Worm (Caenorhabditis elegans) whole organism, late embryonic: Measurements from ENCODE around the gene mrp-5.
A peak's percentile ranks its signal among the peaks of the same experiment; 100 is the strongest.
"Not testable (repeated sequence)": the region's sequence is repeated elsewhere in the genome, so short reads cannot be mapped to it uniquely, and the experiment has no call there.

Experiments
- C08G9.2 ChIP-seq: sonication (generic microtip); optimal IDR thresholded peaks from 2 replicates; lab custom pipeline; 2016; ENCODE audit warnings: mild to moderate bottlenecking, missing genetic modification characterization, moderate library complexity, missing compliant biosample characterization
- F13H6.1 ChIP-seq: sonication (generic microtip); optimal IDR thresholded peaks from 2 replicates; lab custom pipeline; 2016; ENCODE audit warnings: missing genetic modification characterization, missing compliant biosample characterization
- T23F11.4 ChIP-seq: fragments of 200-800 bp; sonication (Bioruptor generic); optimal IDR thresholded peaks from 2 replicates; lab custom pipeline; 2018; ENCODE audit warnings: mild to moderate bottlenecking, missing genetic modification characterization, missing compliant biosample characterization
- ama-1 ChIP-seq: fragments of 150-350 bp; optimal IDR thresholded peaks from 2 replicates; lab custom pipeline; 2014
- ceh-14 ChIP-seq: sonication (generic microtip); optimal IDR thresholded peaks from 2 replicates; lab custom pipeline; 2016; ENCODE audit warnings: missing genotype, missing genetic modification characterization, missing compliant biosample characterization
- ceh-18 ChIP-seq: sonication (generic microtip); optimal IDR thresholded peaks from 2 replicates; lab custom pipeline; 2016; ENCODE audit warnings: missing genetic modification characterization, missing compliant biosample characterization
- ceh-22 ChIP-seq: sonication (generic microtip); optimal IDR thresholded peaks from 2 replicates; lab custom pipeline; 2017; ENCODE audit warnings: missing biosample characterization, missing genetic modification characterization
- ceh-24 ChIP-seq: sonication (generic microtip); optimal IDR thresholded peaks from 2 replicates; lab custom pipeline; 2016; ENCODE audit warnings: mild to moderate bottlenecking, missing genetic modification characterization, missing compliant biosample characterization
- ceh-45 ChIP-seq: fragments of 200-800 bp; sonication (Bioruptor generic); IDR thresholded peaks from 2 replicates; pipeline ENCODE4 v1.3.6; 2022; ENCODE audit warnings: missing genetic modification reagents, missing genetic modification characterization, missing compliant biosample characterization
- ceh-48 ChIP-seq: sonication (generic microtip); optimal IDR thresholded peaks from 2 replicates; lab custom pipeline; 2016; ENCODE audit warnings: missing genetic modification characterization, inconsistent platforms, missing compliant biosample characterization
- ceh-6 ChIP-seq: fragments of 200-800 bp; sonication (Bioruptor generic); optimal IDR thresholded peaks from 2 replicates; lab custom pipeline; 2018; ENCODE audit warnings: mild to moderate bottlenecking, missing genetic modification characterization, missing compliant biosample characterization
- ceh-9 ChIP-seq: sonication (generic microtip); optimal IDR thresholded peaks from 2 replicates; lab custom pipeline; 2016; ENCODE audit warnings: mild to moderate bottlenecking, missing genetic modification characterization, inconsistent platforms, missing compliant biosample characterization
- dmd-4 ChIP-seq: sonication (generic microtip); optimal IDR thresholded peaks from 2 replicates; lab custom pipeline; 2016; ENCODE audit warnings: borderline replicate concordance, missing genetic modification characterization, missing compliant biosample characterization
- elt-2 ChIP-seq: sonication (generic microtip); optimal IDR thresholded peaks from 2 replicates; lab custom pipeline; 2016; ENCODE audit warnings: missing genetic modification reagents, missing genetic modification characterization, missing compliant biosample characterization
- elt-4 ChIP-seq: sonication (generic microtip); optimal IDR thresholded peaks from 2 replicates; lab custom pipeline; 2016; ENCODE audit warnings: missing genetic modification characterization, missing compliant biosample characterization
- ets-4 ChIP-seq: sonication (generic microtip); optimal IDR thresholded peaks from 2 replicates; lab custom pipeline; 2016; ENCODE audit warnings: missing genetic modification characterization, missing compliant biosample characterization
- fkh-6 ChIP-seq: sonication (generic microtip); optimal IDR thresholded peaks from 2 replicates; lab custom pipeline; 2016; ENCODE audit warnings: missing genetic modification characterization, missing compliant biosample characterization
- gmeb-2 ChIP-seq: sonication (generic microtip); optimal IDR thresholded peaks from 2 replicates; lab custom pipeline; 2016; ENCODE audit warnings: missing genetic modification characterization, inconsistent platforms, missing compliant biosample characterization
- hlh-13 ChIP-seq: fragments of 200-800 bp; sonication (Bioruptor generic); optimal IDR thresholded peaks from 2 replicates; lab custom pipeline; 2018; ENCODE audit warnings: mild to moderate bottlenecking, missing genetic modification characterization, missing compliant biosample characterization
- hlh-15 ChIP-seq: sonication (generic microtip); optimal IDR thresholded peaks from 2 replicates; lab custom pipeline; 2016; ENCODE audit warnings: missing genetic modification characterization, missing compliant biosample characterization
- hlh-8 ChIP-seq: sonication (generic microtip); optimal IDR thresholded peaks from 2 replicates; lab custom pipeline; 2016; ENCODE audit warnings: missing genotype, missing genetic modification characterization, missing compliant biosample characterization
- lin-11 ChIP-seq: fragments of 200-800 bp; sonication (Bioruptor generic); optimal IDR thresholded peaks from 2 replicates; lab custom pipeline; 2018; ENCODE audit warnings: mild to moderate bottlenecking, missing genetic modification characterization, missing compliant biosample characterization
- nhr-232 ChIP-seq: sonication (generic microtip); optimal IDR thresholded peaks from 2 replicates; lab custom pipeline; 2016; ENCODE audit warnings: missing genetic modification characterization, missing compliant biosample characterization
- npax-4 ChIP-seq: sonication (generic microtip); optimal IDR thresholded peaks from 2 replicates; lab custom pipeline; 2016; ENCODE audit warnings: missing genetic modification characterization, missing compliant biosample characterization
- odd-2 ChIP-seq: sonication (generic microtip); optimal IDR thresholded peaks from 2 replicates; lab custom pipeline; 2017; ENCODE audit warnings: antibody characterized with exemption, mild to moderate bottlenecking, missing genetic modification characterization, missing compliant biosample characterization
- pax-1 ChIP-seq: fragments of 150-350 bp; optimal IDR thresholded peaks from 2 replicates; lab custom pipeline; 2014; ENCODE audit warnings: missing biosample characterization, missing genetic modification characterization
- pha-2 ChIP-seq: sonication (generic microtip); optimal IDR thresholded peaks from 2 replicates; lab custom pipeline; 2017; ENCODE audit warnings: mild to moderate bottlenecking, missing genetic modification characterization, missing compliant biosample characterization
- pros-1 ChIP-seq: fragments of 150-350 bp; optimal IDR thresholded peaks from 2 replicates; lab custom pipeline; 2014; ENCODE audit warnings: missing biosample characterization, missing genetic modification reagents, missing genetic modification characterization
- ref-2 ChIP-seq: sonication (generic microtip); optimal IDR thresholded peaks from 2 replicates; lab custom pipeline; 2016; ENCODE audit warnings: missing genetic modification characterization, missing compliant biosample characterization
- rnt-1 ChIP-seq: sonication (generic microtip); optimal IDR thresholded peaks from 2 replicates; lab custom pipeline; 2016; ENCODE audit warnings: missing genetic modification characterization, missing compliant biosample characterization
- sox-4 ChIP-seq: sonication (generic microtip); optimal IDR thresholded peaks from 2 replicates; lab custom pipeline; 2017; ENCODE audit warnings: mild to moderate bottlenecking, missing genetic modification characterization, inconsistent platforms, missing compliant biosample characterization
- tbx-2 ChIP-seq: sonication (generic microtip); optimal IDR thresholded peaks from 2 replicates; lab custom pipeline; 2016; ENCODE audit warnings: missing genetic modification characterization, missing compliant biosample characterization
- ttx-3 ChIP-seq: sonication (generic microtip); optimal IDR thresholded peaks from 2 replicates; lab custom pipeline; 2016; ENCODE audit warnings: missing genetic modification reagents, missing genetic modification characterization, missing compliant biosample characterization
- unc-55 ChIP-seq: sonication (generic microtip); optimal IDR thresholded peaks from 2 replicates; lab custom pipeline; 2017; ENCODE audit warnings: missing biosample characterization, missing genetic modification reagents, missing genetic modification characterization
- unc-86 ChIP-seq: sonication (generic microtip); optimal IDR thresholded peaks from 2 replicates; lab custom pipeline; 2016; ENCODE audit warnings: missing genetic modification characterization, missing compliant biosample characterization

The mrp-5 gene

ce11 chrX:14969615-14970014 is 23.5 kb upstream of the mrp-5 start:
- TF ChIP-seq F13H6.1 (no peak), sox-4 (tag; lab: Kevin White, UChicago) (no peak), pha-2 (tag; lab: Kevin White, UChicago) (no peak), fkh-6 (tag; lab: Kevin White, UChicago) (no peak)

ce11 chrX:14966515-14966914 is 20.4 kb upstream of the mrp-5 start, which contains the start of gene F20D1.22:
Gene F20D1.22, plus strand, starts transcription at chrX:14966815.
- not testable (repeated sequence) for TF ChIP-seq ceh-45 (GFP tag; lab: Robert Waterston, UW); unc-86 (tag; lab: Kevin White, UChicago); ets-4 (tag; lab: Kevin White, UChicago)

ce11 chrX:14965761-14966160 is 19.6 kb upstream of the mrp-5 start, which contains the start of gene F45B8.5:
Gene F45B8.5, plus strand, starts transcription at chrX:14966061.
- TF ChIP-seq elt-4 (tag; lab: Kevin White, UChicago) (no peak), hlh-8 (no peak), gmeb-2 (tag; lab: Kevin White, UChicago) (no peak)
- TF ChIP-seq, all 69 proteins: peak for 0

ce11 chrX:14964253-14964652 is 18.1 kb upstream of the mrp-5 start, which contains the start of gene rgs-11:
Gene rgs-11, plus strand, starts transcription at chrX:14964553.
- TF ChIP-seq C08G9.2 (no peak), ama-1 (lab: Kevin White, UChicago) (no peak), unc-55 (GFP tag; lab: Kevin White, UChicago) (no peak), lin-11 (tag; lab: Kevin White, UChicago) (no peak), tbx-2 (tag; lab: Kevin White, UChicago) (no peak), ceh-18 (tag; lab: Kevin White, UChicago) (no peak), nhr-232 (no peak), hlh-8 (no peak)
- TF ChIP-seq, all 69 proteins: peak for 0

- TF ChIP-seq elt-4 (tag; lab: Kevin White, UChicago) (no peak), ceh-9 (tag; lab: Kevin White, UChicago) (no peak), odd-2 (tag; lab: Kevin White, UChicago) (no peak), dmd-4 (tag; lab: Kevin White, UChicago) (no peak), ceh-14 (tag; lab: Kevin White, UChicago) (no peak)
Measured at ce11 chrX:14962456-14962855, 16.3 kb upstream of the mrp-5 start, which contains the start of gene rgs-10. Gene rgs-10, plus strand, starts transcription at chrX:14962756.

ce11 chrX:14961471-14961870 is 15.4 kb upstream of the mrp-5 start, which contains the start of gene idpp-3:
Gene idpp-3, minus strand, starts transcription at chrX:14961571.
- no peak for TF ChIP-seq tbx-2 (tag; lab: Kevin White, UChicago)
- TF ChIP-seq ceh-22 (tag; lab: Kevin White, UChicago) = no peak
- TF ChIP-seq pax-1 = no peak
- no peak for TF ChIP-seq ref-2 (tag; lab: Kevin White, UChicago)
- no peak for TF ChIP-seq hlh-15 (tag; lab: Kevin White, UChicago)
- no peak for TF ChIP-seq ceh-48 (tag; lab: Kevin White, UChicago)
- TF ChIP-seq T23F11.4 = no peak
- no peak for TF ChIP-seq npax-4 (tag; lab: Kevin White, UChicago)
- TF ChIP-seq ama-1 (lab: Kevin White, UChicago) = no peak
- TF ChIP-seq ceh-6 (GFP tag; lab: Kevin White, UChicago) = no peak
- TF ChIP-seq, all 69 proteins: peak for 0

ce11 chrX:14960841-14961240 is 14.7 kb upstream of the mrp-5 start:
- TF ChIP-seq rnt-1 (tag; lab: Kevin White, UChicago) (no peak), ttx-3 (tag; lab: Kevin White, UChicago) (no peak), pros-1 (peak; percentile 1), ceh-6 (GFP tag; lab: Kevin White, UChicago) (no peak), ceh-24 (tag; lab: Kevin White, UChicago) (no peak), gmeb-2 (tag; lab: Kevin White, UChicago) (no peak), hlh-13 (GFP tag; lab: Kevin White, UChicago) (no peak), elt-2 (no peak)
